Worm (Caenorhabditis elegans) whole organism, L4 larva: ENCODE results near the gene cnnm-5.

ENCODE experiments used
- R02D3.7 ChIP-seq: fragments of 150-350 bp; sonication (generic microtip); optimal IDR thresholded peaks from 3 replicates; lab custom pipeline; 2014; ENCODE audit warnings: missing biosample characterization, missing genetic modification characterization
- T20F7.1 ChIP-seq: fragments of 200-800 bp; sonication (Bioruptor generic); optimal IDR thresholded peaks from 2 replicates; lab custom pipeline; 2018; ENCODE audit warnings: mild to moderate bottlenecking, missing genetic modification characterization, missing compliant biosample characterization
- Y48G9A.11 ChIP-seq: fragments of 200-800 bp; sonication (Bioruptor generic); IDR thresholded peaks from 2 replicates; pipeline ENCODE4 v1.3.6; 2022; ENCODE audit warnings: missing genetic modification reagents, missing genetic modification characterization, missing compliant biosample characterization
- ceh-82 ChIP-seq: sonication (generic microtip); optimal IDR thresholded peaks from 2 replicates; lab custom pipeline; 2017; ENCODE audit warnings: missing biosample characterization, missing genetic modification characterization
- ces-1 ChIP-seq: fragments of 150-350 bp; sonication (generic microtip); optimal IDR thresholded peaks from 4 replicates; lab custom pipeline; 2014; ENCODE audit warnings: missing biosample characterization, missing genetic modification reagents, missing genetic modification characterization
- cey-2 ChIP-seq: sonication (generic microtip); optimal IDR thresholded peaks from 3 replicates; lab custom pipeline; 2017; ENCODE audit warnings: missing genetic modification characterization, mild to moderate bottlenecking, missing compliant biosample characterization, antibody characterized with exemption, borderline replicate concordance; ENCODE audit not compliant: insufficient read depth
- ctbp-1 ChIP-seq: fragments of 200-800 bp; sonication (Bioruptor generic); IDR thresholded peaks from 2 replicates; pipeline ENCODE4 v1.3.6; 2022; ENCODE audit warnings: missing genetic modification reagents, missing genetic modification characterization, missing compliant biosample characterization
- daf-12 ChIP-seq: fragments of 150-350 bp; optimal IDR thresholded peaks from 2 replicates; lab custom pipeline; 2014; ENCODE audit warnings: missing biosample characterization, missing genetic modification reagents, missing genetic modification characterization
- daf-16 ChIP-seq, 3 experiments: sonication (generic microtip); optimal IDR thresholded peaks; 2 replicates each; lab custom pipeline; 2016 to 2017; ENCODE audit warnings: missing genetic modification characterization in 3 of 3, missing genetic modification reagents in 3 of 3, mild to moderate bottlenecking in 2 of 3, missing compliant biosample characterization in 2 of 3, missing biosample characterization in 1 of 3, moderate library complexity in 1 of 3
- dmd-6 ChIP-seq: fragments of 200-800 bp; sonication (Bioruptor generic); IDR thresholded peaks from 2 replicates; pipeline ENCODE4 v1.3.6; 2022; ENCODE audit warnings: missing genetic modification reagents, missing genetic modification characterization, missing compliant biosample characterization
- dmd-8 ChIP-seq: fragments of 200-800 bp; sonication (Bioruptor generic); IDR thresholded peaks from 2 replicates; pipeline ENCODE4 v1.3.6; 2022; ENCODE audit warnings: missing genetic modification characterization, missing compliant biosample characterization
- dpl-1 ChIP-seq: fragments of 150-350 bp; optimal IDR thresholded peaks from 2 replicates; lab custom pipeline; 2014; ENCODE audit warnings: missing biosample characterization, missing genetic modification reagents, missing genetic modification characterization
- dve-1 ChIP-seq: sonication (generic microtip); optimal IDR thresholded peaks from 2 replicates; lab custom pipeline; 2017; ENCODE audit warnings: antibody characterized with exemption, mild to moderate bottlenecking, missing genetic modification characterization, missing compliant biosample characterization; ENCODE audit not compliant: insufficient read depth
- egl-27 ChIP-seq: sonication (generic microtip); optimal IDR thresholded peaks from 3 replicates; lab custom pipeline; 2017; ENCODE audit warnings: missing biosample characterization, missing genetic modification reagents, missing genetic modification characterization
- hif-1 ChIP-seq, 2 experiments: sonication (generic microtip); optimal IDR thresholded peaks; 2 replicates each; lab custom pipeline; 2016 to 2017; ENCODE audit warnings: missing compliant biosample characterization in 2 of 2, missing genetic modification characterization in 2 of 2, missing genetic modification reagents in 2 of 2, missing genotype in 2 of 2, mild to moderate bottlenecking in 1 of 2
- hlh-11 ChIP-seq: fragments of 200-800 bp; sonication (Bioruptor generic); optimal IDR thresholded peaks from 2 replicates; lab custom pipeline; 2018; ENCODE audit warnings: mild to moderate bottlenecking, missing genetic modification characterization, missing compliant biosample characterization
- hlh-30 ChIP-seq: sonication (generic microtip); optimal IDR thresholded peaks from 2 replicates; lab custom pipeline; 2017; ENCODE audit warnings: antibody characterized with exemption, mild to moderate bottlenecking, missing genetic modification characterization, missing compliant biosample characterization; ENCODE audit not compliant: insufficient read depth
- lin-1 ChIP-seq: fragments of 200-800 bp; sonication (Bioruptor generic); IDR thresholded peaks from 2 replicates; pipeline ENCODE4 v1.3.6; 2022; ENCODE audit warnings: missing genetic modification reagents, missing genetic modification characterization, missing compliant biosample characterization
- lin-13 ChIP-seq: fragments of 150-350 bp; optimal IDR thresholded peaks from 2 replicates; lab custom pipeline; 2014; ENCODE audit warnings: missing biosample characterization, missing genetic modification reagents, missing genetic modification characterization
- lin-15B ChIP-seq: fragments of 150-350 bp; sonication (generic microtip); optimal IDR thresholded peaks from 3 replicates; lab custom pipeline; 2014; ENCODE audit warnings: missing biosample characterization, missing genetic modification characterization
- lin-38 ChIP-seq: fragments of 200-800 bp; sonication (Bioruptor generic); IDR thresholded peaks from 2 replicates; pipeline ENCODE4 v1.3.6; 2022; ENCODE audit warnings: missing genetic modification reagents, missing genetic modification characterization, missing compliant biosample characterization
- lsy-2 ChIP-seq, 2 experiments: fragments of 150-350 bp in 1 of 2; sonication (generic microtip) in 1 of 2; optimal IDR thresholded peaks; 2 replicates each; lab custom pipeline; 2014 to 2017; ENCODE audit warnings: missing biosample characterization in 2 of 2, missing genetic modification characterization in 2 of 2
- madf-5 ChIP-seq, 2 experiments: fragments of 200-800 bp; sonication (Bioruptor generic); IDR thresholded peaks; 2 replicates each; pipeline ENCODE4 v1.3.6; 2022; ENCODE audit warnings: missing compliant biosample characterization in 2 of 2, missing genetic modification characterization in 2 of 2
- mdl-1 ChIP-seq, 2 experiments: fragments of 150-350 bp in 1 of 2; sonication (generic microtip) in 1 of 2; optimal IDR thresholded peaks; 2 replicates each; lab custom pipeline; 2014 to 2017; ENCODE audit warnings: missing biosample characterization in 2 of 2, missing genetic modification characterization in 2 of 2
- mdt-29 ChIP-seq: fragments of 200-800 bp; sonication (Bioruptor generic); IDR thresholded peaks from 2 replicates; pipeline ENCODE4 v1.3.6; 2022; ENCODE audit warnings: missing genetic modification reagents, missing genetic modification characterization, missing compliant biosample characterization
- mxl-3 ChIP-seq: fragments of 200-800 bp; sonication (Bioruptor generic); optimal IDR thresholded peaks from 2 replicates; lab custom pipeline; 2018; ENCODE audit warnings: mild to moderate bottlenecking, missing genetic modification characterization, missing compliant biosample characterization
- nhr-10 ChIP-seq: fragments of 150-350 bp; optimal IDR thresholded peaks from 2 replicates; lab custom pipeline; 2014; ENCODE audit warnings: missing biosample characterization, missing genetic modification characterization
- nhr-237 ChIP-seq: sonication (generic microtip); optimal IDR thresholded peaks from 2 replicates; lab custom pipeline; 2017; ENCODE audit warnings: missing biosample characterization, missing genetic modification characterization
- nhr-25 ChIP-seq: sonication (generic microtip); optimal IDR thresholded peaks from 2 replicates; lab custom pipeline; 2017; ENCODE audit warnings: missing genetic modification characterization, mild to moderate bottlenecking, missing compliant biosample characterization, antibody characterized with exemption, moderate library complexity, borderline replicate concordance; ENCODE audit not compliant: insufficient read depth
- nhr-28 ChIP-seq: fragments of 150-350 bp; optimal IDR thresholded peaks from 2 replicates; lab custom pipeline; 2014; ENCODE audit warnings: missing biosample characterization, missing genetic modification characterization
- nhr-48 ChIP-seq: sonication (generic microtip); optimal IDR thresholded peaks from 2 replicates; lab custom pipeline; 2016; ENCODE audit warnings: mild to moderate bottlenecking, missing genetic modification characterization, missing compliant biosample characterization
- php-3 ChIP-seq: fragments of 200-800 bp; sonication (Bioruptor generic); IDR thresholded peaks from 2 replicates; pipeline ENCODE4 v1.3.6; 2022; ENCODE audit warnings: missing genetic modification reagents, missing genetic modification characterization, missing compliant biosample characterization
- saeg-2 ChIP-seq: fragments of 200-800 bp; sonication (Bioruptor generic); IDR thresholded peaks from 2 replicates; pipeline ENCODE4 v1.3.6; 2022; ENCODE audit warnings: missing genetic modification reagents, missing genetic modification characterization, missing compliant biosample characterization
- snpc-1.2 ChIP-seq: fragments of 200-800 bp; sonication (Bioruptor generic); IDR thresholded peaks from 2 replicates; pipeline ENCODE4 v1.3.6; 2022; ENCODE audit warnings: missing genetic modification reagents, missing genetic modification characterization, missing compliant biosample characterization
- unc-39 ChIP-seq: sonication (generic microtip); optimal IDR thresholded peaks from 2 replicates; lab custom pipeline; 2017; ENCODE audit warnings: missing biosample characterization, missing genetic modification characterization
- unc-62 ChIP-seq, 3 experiments: fragments of 150-350 bp in 1 of 3; sonication (generic microtip); optimal IDR thresholded peaks in 2 of 3; peaks in 1 of 3; 1 replicate in 1 of 3; 2 replicates in 2 of 3; lab custom pipeline; 2014 to 2017; ENCODE audit warnings: missing biosample characterization in 3 of 3, missing genetic modification characterization in 3 of 3, missing genetic modification reagents in 3 of 3, missing genotype in 1 of 3
- zfp-3 ChIP-seq: fragments of 200-800 bp; sonication (Bioruptor generic); conservative IDR thresholded peaks from 2 replicates; pipeline ENCODE4 v1.3.6; 2022; ENCODE audit warnings: missing genetic modification reagents, missing genetic modification characterization, missing compliant biosample characterization
- zip-2 ChIP-seq: fragments of 150-350 bp; optimal IDR thresholded peaks from 2 replicates; lab custom pipeline; 2014; ENCODE audit warnings: missing biosample characterization, missing genetic modification characterization
- ztf-7 ChIP-seq: fragments of 150-350 bp; optimal IDR thresholded peaks from 2 replicates; lab custom pipeline; 2014; ENCODE audit warnings: missing biosample characterization, missing genetic modification characterization

cnnm-5 gene

DNA sequence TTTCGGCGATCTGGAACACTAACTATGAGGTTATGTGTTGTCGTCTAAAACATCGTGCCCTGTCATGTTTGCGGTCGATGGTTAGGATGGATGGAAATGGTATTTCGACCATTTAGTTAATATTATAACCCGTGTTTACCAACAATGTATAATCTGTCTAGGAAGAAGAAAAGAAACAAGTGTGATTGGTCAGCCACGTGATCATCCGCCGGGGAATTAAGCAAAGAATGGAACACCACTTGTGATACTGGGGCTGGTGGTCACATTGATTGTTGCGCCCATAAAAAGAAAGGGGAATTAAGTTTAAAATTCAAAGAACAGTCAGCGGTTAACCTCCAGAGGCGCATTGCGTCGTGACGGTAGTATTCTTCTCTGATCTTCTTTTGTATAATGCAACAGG lies 46.6 kb upstream of the cnnm-5 start (continued):
- TF ChIP-seq mdt-29 (GFP tag; lab: Robert Waterston, UW) (peak; percentile 45; the same call in 1 of the 2 replicates), dmd-6 (peak; percentile 42), ztf-7 (tag; lab: Kevin White, UChicago) (no peak), dmd-8 (GFP tag; lab: Robert Waterston, UW) (no peak), egl-27 (no peak), nhr-48 (tag; lab: Kevin White, UChicago) (no peak), lin-1 (no peak), lin-13 (GFP tag; lab: Kevin White, UChicago) (peak; percentile 19), cey-2 (tag; lab: Kevin White, UChicago) (peak; percentile 45)

DNA sequence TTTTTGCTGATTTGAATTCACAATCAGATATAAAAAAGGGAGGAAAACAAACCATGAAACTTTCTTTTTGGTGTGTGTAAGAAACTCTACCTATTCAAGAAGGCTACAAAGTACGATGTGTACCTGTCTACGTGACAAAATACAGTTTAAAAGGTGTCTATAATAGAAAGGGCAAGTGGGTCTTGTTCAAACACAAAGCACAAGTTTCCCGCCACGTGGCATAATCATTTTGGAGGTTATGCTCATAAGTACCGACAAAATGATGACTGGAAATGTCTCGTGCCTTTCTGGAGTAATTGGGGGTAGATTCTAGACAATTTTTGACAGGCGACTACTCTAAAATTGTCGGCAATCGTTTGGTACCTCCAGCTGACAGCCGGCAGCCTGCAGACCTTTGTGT lies 45.9 kb upstream of the cnnm-5 start:
- no peak for TF ChIP-seq php-3 (GFP tag; lab: Robert Waterston, UW)
- no peak for TF ChIP-seq T20F7.1 (GFP tag; lab: Kevin White, UChicago)
- TF ChIP-seq lin-15B (tag; lab: Kevin White, UChicago): no peak
- no peak for TF ChIP-seq lin-13 (GFP tag; lab: Kevin White, UChicago)
- TF ChIP-seq zfp-3 (GFP tag; lab: Robert Waterston, UW): 0 out of 2 replicates have a peak, but pooled peaks have one; percentile 14
- TF ChIP-seq nhr-28 (tag; lab: Kevin White, UChicago): peak; percentile 67
- no peak for TF ChIP-seq ces-1
- TF ChIP-seq daf-16 (GFP tag; optimal IDR thresholded peaks at IDR 0.05; lab: Kevin White, UChicago): no peak
- TF ChIP-seq daf-16 (tag; optimal IDR thresholded peaks at IDR 0.05; lab: Kevin White, UChicago): peak; percentile 17
- TF ChIP-seq ctbp-1 (GFP tag; lab: Robert Waterston, UW): no peak
- TF ChIP-seq R02D3.7 (tag; lab: Kevin White, UChicago): no peak
- peak; percentile 74 for TF ChIP-seq dmd-6
- TF ChIP-seq hif-1 (tag; optimal IDR thresholded peaks at IDR 0.05; lab: Kevin White, UChicago): peak in 1 of 2 experiments; percentile 93
- TF ChIP-seq nhr-25 (tag; lab: Kevin White, UChicago): no peak
- peak; percentile 47 for TF ChIP-seq dve-1 (tag; lab: Kevin White, UChicago)
- no peak for TF ChIP-seq lsy-2 (tag; optimal IDR thresholded peaks at IDR 0.05; lab: Kevin White, UChicago)
- no peak for TF ChIP-seq Y48G9A.11 (GFP tag; lab: Robert Waterston, UW)
- no peak; a peak in 1 of 4 replicates for TF ChIP-seq madf-5 (GFP tag; IDR thresholded peaks at IDR 0.05; lab: Robert Waterston, UW)
- TF ChIP-seq nhr-237: no peak
- peak; percentile 35 for TF ChIP-seq hlh-11 (tag; lab: Kevin White, UChicago)
- no peak for TF ChIP-seq dpl-1
- no peak for TF ChIP-seq saeg-2
- peak; percentile 30 for TF ChIP-seq hlh-30 (tag; lab: Kevin White, UChicago)
- TF ChIP-seq daf-12 (tag; lab: Kevin White, UChicago): no peak
- no peak for TF ChIP-seq nhr-10 (tag; lab: Kevin White, UChicago)
- TF ChIP-seq, all 104 proteins: peak for 8

DNA sequence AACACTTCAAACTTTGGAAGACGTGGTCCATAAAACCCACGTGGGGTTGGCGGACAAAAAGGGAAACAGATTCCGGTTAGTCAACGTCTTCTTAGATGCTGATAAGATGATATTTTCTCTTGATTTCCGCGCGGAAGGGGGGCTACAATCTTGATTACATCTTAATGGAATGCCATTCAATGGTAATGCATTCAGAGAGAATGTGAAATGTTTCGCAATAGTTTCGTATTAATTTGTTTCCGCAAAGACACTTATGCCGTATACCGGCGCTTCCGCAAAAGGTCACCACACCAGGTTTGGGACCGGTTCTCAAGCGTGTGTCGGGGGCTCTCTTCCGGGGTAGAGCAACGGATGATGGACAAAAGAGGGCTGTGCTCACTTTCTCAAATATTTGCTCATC lies 45.5 kb upstream of the cnnm-5 start:
- peak in 1 of 2 experiments; percentile 11 for TF ChIP-seq mdl-1 (tag; optimal IDR thresholded peaks at IDR 0.05; lab: Kevin White, UChicago)
- TF ChIP-seq lin-38: no peak
- peak; percentile 38 for TF ChIP-seq mxl-3
- TF ChIP-seq unc-62 (GFP tag; optimal IDR thresholded peaks at IDR 0.05 in 1 of 2; lab: Kevin White, UChicago): peak in 1 of 2 experiments; percentile 41
- no peak for TF ChIP-seq unc-62 (tag; optimal IDR thresholded peaks at IDR 0.05; lab: Kevin White, UChicago)
- no peak for TF ChIP-seq snpc-1.2 (GFP tag; lab: Robert Waterston, UW)
- TF ChIP-seq zip-2 (tag; lab: Kevin White, UChicago): peak; percentile 31
- TF ChIP-seq ceh-82 (tag; lab: Kevin White, UChicago): no peak
- TF ChIP-seq unc-39: no peak
